Fruit fly (Drosophila melanogaster) whole organism, embryonic: ENCODE data around the gene CG5235.

Experiments used
- Atf-2 ChIP-seq: fragments of 200-800 bp; sonication (Bioruptor generic); optimal IDR thresholded peaks from 2 replicates; lab custom pipeline; 2016; ENCODE audit warnings: missing biosample characterization, missing genetic modification characterization
- Bgb ChIP-seq: fragments of 200-800 bp; sonication (Bioruptor generic); IDR thresholded peaks from 2 replicates; pipeline ENCODE4 v1.3.6; 2022; ENCODE audit warnings: missing biosample characterization, missing genetic modification characterization; ENCODE audit not compliant: partially characterized antibody
- CG10366 ChIP-seq: fragments of 200-800 bp; sonication (Bioruptor generic); IDR thresholded peaks from 2 replicates; pipeline ENCODE4 v1.3.6; 2022; ENCODE audit warnings: missing biosample characterization, missing genetic modification characterization
- CG11247 ChIP-seq: fragments of 200-800 bp; sonication (Bioruptor generic); IDR thresholded peaks from 2 replicates; pipeline ENCODE4 v1.3.6; 2022; ENCODE audit warnings: missing biosample characterization, missing genetic modification characterization
- CG12071 ChIP-seq: fragments of 200-800 bp; sonication (Bioruptor generic); optimal IDR thresholded peaks from 3 replicates; lab custom pipeline; 2018; ENCODE audit warnings: missing biosample characterization, mild to moderate bottlenecking, missing genetic modification characterization
- CG1233 ChIP-seq: fragments of 200-800 bp; sonication (Bioruptor generic); optimal IDR thresholded peaks from 4 replicates; lab custom pipeline; 2018; ENCODE audit warnings: missing biosample characterization, mild to moderate bottlenecking, missing genetic modification characterization
- CG14860 ChIP-seq: fragments of 200-800 bp; sonication (Bioruptor generic); IDR thresholded peaks from 3 replicates; pipeline ENCODE4 v1.3.6; 2022; ENCODE audit warnings: missing biosample characterization, missing genetic modification characterization; ENCODE audit not compliant: partially characterized antibody
- CG1602 ChIP-seq: fragments of 200-800 bp; sonication (Bioruptor generic); optimal IDR thresholded peaks from 3 replicates; lab custom pipeline; 2016; ENCODE audit warnings: missing biosample characterization, missing genetic modification characterization
- CG1647 ChIP-seq: fragments of 200-800 bp; sonication (Bioruptor generic); optimal IDR thresholded peaks from 3 replicates; lab custom pipeline; 2016; ENCODE audit warnings: missing biosample characterization, missing genetic modification characterization
- CG17361 ChIP-seq: fragments of 200-800 bp; sonication (Bioruptor generic); IDR thresholded peaks from 3 replicates; pipeline ENCODE4 v1.3.6; 2022; ENCODE audit warnings: missing biosample characterization, missing genetic modification characterization
- CG17568 ChIP-seq: fragments of 200-800 bp; sonication (Bioruptor generic); optimal IDR thresholded peaks from 2 replicates; lab custom pipeline; 2018; ENCODE audit warnings: missing biosample characterization, mild to moderate bottlenecking, missing genetic modification characterization, moderate library complexity
- CG17612 ChIP-seq: fragments of 200-800 bp; sonication (Bioruptor generic); IDR thresholded peaks from 2 replicates; pipeline ENCODE4 v1.3.6; 2022; ENCODE audit warnings: missing biosample characterization, missing genetic modification characterization
- CG4617 ChIP-seq: fragments of 200-800 bp; sonication (Bioruptor generic); optimal IDR thresholded peaks from 3 replicates; lab custom pipeline; 2016; ENCODE audit warnings: missing biosample characterization, missing genetic modification characterization, borderline replicate concordance
- CG6765 ChIP-seq: fragments of 200-800 bp; sonication (Bioruptor generic); optimal IDR thresholded peaks from 3 replicates; lab custom pipeline; 2017; ENCODE audit warnings: missing biosample characterization, mild to moderate bottlenecking, missing genetic modification characterization
- CG8388 ChIP-seq: fragments of 200-800 bp; sonication (Bioruptor generic); optimal IDR thresholded peaks from 2 replicates; lab custom pipeline; 2019; ENCODE audit warnings: missing biosample characterization, mild to moderate bottlenecking, missing genetic modification characterization, moderate library complexity
- CG8765 ChIP-seq: fragments of 200-800 bp; sonication (Bioruptor generic); IDR thresholded peaks from 2 replicates; pipeline ENCODE4 v1.3.6; 2022; ENCODE audit warnings: missing biosample characterization, missing genetic modification characterization
- CkIIα-i1 ChIP-seq: fragments of 200-800 bp; sonication (Bioruptor generic); IDR thresholded peaks from 2 replicates; pipeline ENCODE4 v1.3.6; 2022; ENCODE audit warnings: missing biosample characterization, missing genetic modification characterization
- Dp ChIP-seq: fragments of 200-800 bp; sonication (Bioruptor generic); optimal IDR thresholded peaks from 2 replicates; lab custom pipeline; 2018; ENCODE audit warnings: missing biosample characterization, mild to moderate bottlenecking, missing genetic modification characterization, moderate library complexity
- Dref ChIP-seq: fragments of 200-800 bp; sonication (Bioruptor generic); IDR thresholded peaks from 2 replicates; pipeline ENCODE4 v1.3.6; 2022; ENCODE audit warnings: missing biosample characterization, missing genetic modification characterization
- Drgx ChIP-seq: fragments of 200-800 bp; sonication (Bioruptor generic); IDR thresholded peaks from 2 replicates; pipeline ENCODE4 v1.3.6; 2022; ENCODE audit warnings: missing biosample characterization, missing genetic modification characterization
- E2f1 ChIP-seq: fragments of 200-800 bp; sonication (Bioruptor generic); IDR thresholded peaks from 2 replicates; pipeline ENCODE4 v1.3.6; 2022; ENCODE audit warnings: missing biosample characterization, missing genetic modification characterization
- Fer1 ChIP-seq: fragments of 200-800 bp; sonication (Bioruptor generic); optimal IDR thresholded peaks from 2 replicates; lab custom pipeline; 2017; ENCODE audit warnings: missing biosample characterization, mild to moderate bottlenecking, missing genetic modification characterization
- GATAe ChIP-seq: fragments of 200-800 bp; sonication (Bioruptor generic); conservative IDR thresholded peaks from 2 replicates; pipeline ENCODE4 v1.3.6; 2022; ENCODE audit warnings: missing biosample characterization, missing genetic modification characterization
- Gsc ChIP-seq: fragments of 200-800 bp; sonication (Bioruptor generic); IDR thresholded peaks from 2 replicates; pipeline ENCODE4 v1.3.6; 2022; ENCODE audit warnings: missing biosample characterization, missing genetic modification characterization
- HmgZ ChIP-seq: fragments of 200-800 bp; sonication (Bioruptor generic); optimal IDR thresholded peaks from 2 replicates; lab custom pipeline; 2018; ENCODE audit warnings: missing biosample characterization, mild to moderate bottlenecking, missing genetic modification characterization
- Jarid2 ChIP-seq: fragments of 200-800 bp; sonication (Bioruptor generic); optimal IDR thresholded peaks from 3 replicates; lab custom pipeline; 2017; ENCODE audit warnings: mild to moderate bottlenecking, missing biosample characterization, missing genetic modification reagents, missing genetic modification characterization
- Neu2 ChIP-seq: fragments of 200-800 bp; sonication (Bioruptor generic); optimal IDR thresholded peaks from 3 replicates; lab custom pipeline; 2016; ENCODE audit warnings: missing biosample characterization, missing genetic modification characterization, borderline replicate concordance
- Nf-YB ChIP-seq: fragments of 200-800 bp; sonication (Bioruptor generic); optimal IDR thresholded peaks from 3 replicates; lab custom pipeline; 2019; ENCODE audit warnings: missing biosample characterization, mild to moderate bottlenecking, missing genetic modification characterization, moderate library complexity
- Oli ChIP-seq: fragments of 200-800 bp; sonication (Bioruptor generic); optimal IDR thresholded peaks from 2 replicates; lab custom pipeline; 2018; ENCODE audit warnings: missing biosample characterization, mild to moderate bottlenecking, missing genetic modification characterization, moderate library complexity
- Sry-β ChIP-seq: fragments of 200-800 bp; sonication (Bioruptor generic); optimal IDR thresholded peaks from 2 replicates; lab custom pipeline; 2018; ENCODE audit warnings: missing biosample characterization, mild to moderate bottlenecking, missing genetic modification characterization, moderate library complexity
- Vsx1 ChIP-seq: fragments of 200-800 bp; sonication (Bioruptor generic); optimal IDR thresholded peaks from 2 replicates; lab custom pipeline; 2017; ENCODE audit warnings: missing biosample characterization, mild to moderate bottlenecking, missing genetic modification characterization, missing genetic modification reagents
- YL-1 ChIP-seq: fragments of 200-800 bp; sonication (Bioruptor generic); optimal IDR thresholded peaks from 3 replicates; lab custom pipeline; 2017; ENCODE audit warnings: missing biosample characterization, mild to moderate bottlenecking, missing genetic modification characterization
- ase ChIP-seq: fragments of 200-800 bp; sonication (Bioruptor generic); IDR thresholded peaks from 3 replicates; pipeline ENCODE4 v1.3.6; 2022; ENCODE audit warnings: missing biosample characterization, missing genetic modification characterization
- corto ChIP-seq: fragments of 200-800 bp; sonication (Bioruptor generic); optimal IDR thresholded peaks from 2 replicates; lab custom pipeline; 2016; ENCODE audit warnings: missing biosample characterization, mild to moderate bottlenecking, missing genetic modification characterization, moderate library complexity
- gro ChIP-seq: fragments of 200-800 bp; sonication (Bioruptor generic); optimal IDR thresholded peaks from 2 replicates; lab custom pipeline; 2016; ENCODE audit warnings: missing biosample characterization, missing genetic modification characterization
- kah ChIP-seq: fragments of 200-800 bp; sonication (Bioruptor generic); optimal IDR thresholded peaks from 2 replicates; lab custom pipeline; 2018; ENCODE audit warnings: missing biosample characterization, mild to moderate bottlenecking, missing genetic modification characterization
- maf-S ChIP-seq: fragments of 200-800 bp; sonication (Bioruptor generic); optimal IDR thresholded peaks from 2 replicates; lab custom pipeline; 2016; ENCODE audit warnings: missing biosample characterization, missing genetic modification characterization
- mam ChIP-seq: fragments of 200-800 bp; sonication (Bioruptor generic); optimal IDR thresholded peaks from 3 replicates; lab custom pipeline; 2016; ENCODE audit warnings: missing biosample characterization, missing genetic modification characterization
- mld ChIP-seq: fragments of 200-800 bp; sonication (Bioruptor generic); IDR thresholded peaks from 3 replicates; pipeline ENCODE4 v1.3.6; 2022; ENCODE audit warnings: missing biosample characterization, missing genetic modification characterization; ENCODE audit not compliant: partially characterized antibody
- odd ChIP-seq: fragments of 200-800 bp; sonication (Bioruptor generic); optimal IDR thresholded peaks from 2 replicates; lab custom pipeline; 2017; ENCODE audit warnings: missing biosample characterization, mild to moderate bottlenecking, missing genetic modification characterization
- peb ChIP-seq: fragments of 200-800 bp; sonication (Bioruptor generic); IDR thresholded peaks from 2 replicates; pipeline ENCODE4 v1.3.6; 2022; ENCODE audit warnings: missing biosample characterization, missing genetic modification characterization
- pum ChIP-seq: fragments of 200-800 bp; sonication (Bioruptor generic); optimal IDR thresholded peaks from 2 replicates; lab custom pipeline; 2016; ENCODE audit warnings: missing biosample characterization, missing genetic modification characterization
- sc ChIP-seq, 3 experiments: fragments of >200 bp in 2 of 3; fragments of 200-800 bp in 1 of 3; sonication (Bioruptor generic) in 1 of 3; optimal IDR thresholded peaks; 2 replicates in 2 of 3; 3 replicates in 1 of 3; lab custom pipeline; 2017; ENCODE audit warnings: mild to moderate bottlenecking in 1 of 3, missing biosample characterization in 1 of 3, missing genetic modification characterization in 1 of 3, missing genetic modification reagents in 1 of 3
- so ChIP-seq: fragments of 200-800 bp; sonication (Bioruptor generic); IDR thresholded peaks from 3 replicates; pipeline ENCODE4 v1.3.6; 2022; ENCODE audit warnings: missing biosample characterization, missing genetic modification characterization
- sr ChIP-seq: fragments of 200-800 bp; sonication (Bioruptor generic); IDR thresholded peaks from 3 replicates; pipeline ENCODE4 v1.3.6; 2022; ENCODE audit warnings: missing biosample characterization, missing genetic modification characterization
- tgo ChIP-seq: fragments of 200-800 bp; sonication (Bioruptor generic); IDR thresholded peaks from 3 replicates; pipeline ENCODE4 v1.3.6; 2022; ENCODE audit warnings: missing biosample characterization, missing genetic modification characterization
- tin ChIP-seq: fragments of 200-800 bp; sonication (Bioruptor generic); optimal IDR thresholded peaks from 3 replicates; lab custom pipeline; 2016; ENCODE audit warnings: missing biosample characterization, missing genetic modification characterization
- trh ChIP-seq: fragments of 200-800 bp; sonication (Bioruptor generic); optimal IDR thresholded peaks from 2 replicates; lab custom pipeline; 2016; ENCODE audit warnings: missing biosample characterization, missing genetic modification characterization
- unpg ChIP-seq: fragments of 200-800 bp; sonication (Bioruptor generic); optimal IDR thresholded peaks from 3 replicates; lab custom pipeline; 2018; ENCODE audit warnings: missing biosample characterization, mild to moderate bottlenecking, missing genetic modification characterization, moderate library complexity
- zfh2 ChIP-seq: fragments of 200-800 bp; sonication (Bioruptor generic); optimal IDR thresholded peaks from 2 replicates; lab custom pipeline; 2016; ENCODE audit warnings: missing biosample characterization, missing genetic modification characterization

Gene CG5235

dm6 chr3L:16105528-16105927, 15.3 kb upstream of the CG5235 start, which contains the start of the genes IntS9 and CG43295 (continued):
- TF ChIP-seq HmgZ = peak; percentile 74
- peak; percentile 91 for TF ChIP-seq zfh2
- peak; percentile 44 for TF ChIP-seq Dp
- TF ChIP-seq kah (GFP tag; lab: Kevin White, UChicago) = peak; percentile 34
- peak; percentile 75 for TF ChIP-seq CG8765 (GFP tag; lab: Robert Waterston, UW)
- TF ChIP-seq trh = peak; percentile 60
- no peak for TF ChIP-seq CG6765 (GFP tag; lab: Kevin White, UChicago)
- peak; percentile 16 for TF ChIP-seq Sry-β (GFP tag; lab: Kevin White, UChicago)
- TF ChIP-seq CG10366 (GFP tag; lab: Robert Waterston, UW) = peak; percentile 79
- peak; percentile 77 for TF ChIP-seq CG4617 (GFP tag; lab: Kevin White, UChicago)
- no peak for TF ChIP-seq odd (GFP tag; lab: Kevin White, UChicago)
- TF ChIP-seq pum (GFP tag; lab: Kevin White, UChicago) = peak; percentile 88
- peak; percentile 68 for TF ChIP-seq Oli
- TF ChIP-seq sc (optimal IDR thresholded peaks at IDR 0.05; lab: Kevin White, UChicago) = no peak
- peak; percentile 55 for TF ChIP-seq sc (GFP tag; optimal IDR thresholded peaks at IDR 0.05; lab: Kevin White, UChicago)
- no peak; the same call in 2 of the 3 replicates for TF ChIP-seq sr (GFP tag; lab: Robert Waterston, UW)
- TF ChIP-seq CG14860 (GFP tag; lab: Robert Waterston, UW) = no peak
- TF ChIP-seq Neu2 (GFP tag; lab: Kevin White, UChicago) = peak; percentile 74
- TF ChIP-seq E2f1 (GFP tag; lab: Robert Waterston, UW) = peak; percentile 82
- TF ChIP-seq Drgx = peak; percentile 84
- TF ChIP-seq gro = no peak
- no peak for TF ChIP-seq CG17568 (GFP tag; lab: Kevin White, UChicago)
- peak; percentile 58 for TF ChIP-seq CG1233
- TF ChIP-seq CG8388 = peak; percentile 79
- no peak for TF ChIP-seq Vsx1 (GFP tag; lab: Kevin White, UChicago)
- peak; percentile 65 for TF ChIP-seq YL-1 (GFP tag; lab: Kevin White, UChicago)
- no peak for TF ChIP-seq Bgb (GFP tag; lab: Robert Waterston, UW)
- TF ChIP-seq CkIIα-i1 (GFP tag; lab: Robert Waterston, UW) = 0 out of 2 replicates have a peak, but pooled peaks have one; percentile 25
- no peak for TF ChIP-seq Nf-YB (GFP tag; lab: Kevin White, UChicago)
- TF ChIP-seq mld = no peak
- peak; percentile 72 for TF ChIP-seq peb (GFP tag; lab: Robert Waterston, UW)
- peak; percentile 79 for TF ChIP-seq ase (GFP tag; lab: Robert Waterston, UW)
- TF ChIP-seq corto (GFP tag; lab: Kevin White, UChicago) = peak; percentile 69
- TF ChIP-seq CG17612 (GFP tag; lab: Robert Waterston, UW) = peak; percentile 47; the same call in 1 of the 2 replicates
- peak; percentile 70 for TF ChIP-seq CG1647 (GFP tag; lab: Kevin White, UChicago)
- TF ChIP-seq CG12071 (GFP tag; lab: Kevin White, UChicago) = no peak
- TF ChIP-seq Dref (GFP tag; lab: Robert Waterston, UW) = peak; percentile 26; the same call in 1 of the 2 replicates
- peak; percentile 82 for TF ChIP-seq Atf-2 (GFP tag; lab: Kevin White, UChicago)
- peak; percentile 89 for TF ChIP-seq mam
- peak; percentile 69; the same call in 2 of the 3 replicates for TF ChIP-seq so (GFP tag; lab: Robert Waterston, UW)
- TF ChIP-seq tin (GFP tag; lab: Kevin White, UChicago) = peak; percentile 90
- TF ChIP-seq Jarid2 (GFP tag; lab: Kevin White, UChicago) = no peak
- TF ChIP-seq maf-S (GFP tag; lab: Kevin White, UChicago) = peak; percentile 83
- TF ChIP-seq CG1602 (GFP tag; lab: Kevin White, UChicago) = peak; percentile 81
- peak; percentile 46 for TF ChIP-seq GATAe (GFP tag; lab: Robert Waterston, UW)
- TF ChIP-seq CG11247 (GFP tag; lab: Robert Waterston, UW) = peak; percentile 62
- no peak for TF ChIP-seq Fer1 (GFP tag; lab: Kevin White, UChicago)
- no peak; the same call in 2 of the 3 replicates for TF ChIP-seq CG17361 (GFP tag; lab: Robert Waterston, UW)
- no peak for TF ChIP-seq unpg (GFP tag; lab: Kevin White, UChicago)
- peak; percentile 80 for TF ChIP-seq tgo (GFP tag; lab: Robert Waterston, UW)
- TF ChIP-seq Gsc (GFP tag; lab: Robert Waterston, UW) = peak; percentile 56; the same call in 1 of the 2 replicates
